Worm (Caenorhabditis elegans) whole organism, dauer: ENCODE measurements around the gene unc-64.
"Not testable (repeated sequence)": the region's sequence is repeated elsewhere in the genome, so short reads cannot be mapped to it uniquely, and the experiment has no call there.

ENCODE experiments used
- unc-62 ChIP-seq: sonication (generic microtip); optimal IDR thresholded peaks from 2 replicates; lab custom pipeline; 2017; ENCODE audit warnings: missing biosample characterization, missing genetic modification reagents, missing genetic modification characterization

Gene unc-64

DNA sequence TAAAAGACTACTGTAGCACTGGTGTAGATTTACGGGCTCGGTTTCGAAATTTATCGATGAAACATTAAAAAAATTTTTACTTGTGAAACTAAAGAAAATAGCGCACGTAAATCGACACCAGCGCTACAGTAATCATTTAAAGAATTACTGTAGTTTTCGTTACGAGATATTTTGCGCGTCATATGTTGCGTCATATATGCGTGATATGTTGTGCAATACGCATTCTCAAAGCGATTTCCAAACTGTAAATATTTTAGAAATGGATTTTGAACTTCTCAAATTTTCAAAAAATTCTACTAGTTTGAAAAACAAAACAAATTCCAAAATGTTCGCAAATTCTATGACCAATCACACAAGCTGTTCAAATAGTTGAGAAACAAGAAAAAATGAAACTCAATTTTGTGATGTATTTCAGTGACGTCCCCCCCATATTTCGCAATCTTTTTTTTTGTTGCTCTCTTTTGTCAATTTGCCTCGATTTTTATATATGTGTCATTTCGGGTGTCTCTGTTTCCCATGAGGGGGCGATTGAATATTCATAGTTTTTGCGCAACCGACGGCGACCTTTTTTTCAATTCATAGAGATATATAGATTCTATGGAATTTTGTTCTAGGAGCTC is 933 bp downstream of the unc-64 start:
- TF ChIP-seq unc-62: no peak

DNA sequence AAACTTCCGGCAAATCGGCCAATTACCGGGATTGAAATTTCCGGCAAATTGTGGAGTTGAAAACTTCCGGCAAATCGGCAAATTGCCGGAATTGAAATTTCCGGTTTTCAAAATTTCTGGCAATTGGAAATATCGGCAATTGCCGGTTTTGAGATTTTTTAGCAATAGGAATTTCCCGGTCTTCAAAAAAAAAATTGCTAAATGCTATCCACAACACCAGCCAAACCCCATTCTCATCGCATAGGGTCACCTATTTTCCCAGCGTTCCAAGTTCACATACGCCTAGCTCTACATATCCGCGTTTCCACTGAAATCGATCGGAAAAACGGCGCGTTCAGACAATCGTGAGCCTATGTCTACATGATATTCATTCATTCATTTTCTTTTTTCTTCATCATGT is 8.4 kb downstream of the unc-64 start, which contains the start of gene F56A8.8:
F56A8.8 (plus strand) TSS at position 301 of the 400 bp plus-strand sequence.
- no peak for TF ChIP-seq unc-62

ce11 chrIII:13292971-13293514 is 16.0 kb downstream of the unc-64 start, which contains the start of gene set-25:
set-25 (minus strand) TSS chrIII:13293090.
- not testable (repeated sequence) for TF ChIP-seq unc-62

DNA sequence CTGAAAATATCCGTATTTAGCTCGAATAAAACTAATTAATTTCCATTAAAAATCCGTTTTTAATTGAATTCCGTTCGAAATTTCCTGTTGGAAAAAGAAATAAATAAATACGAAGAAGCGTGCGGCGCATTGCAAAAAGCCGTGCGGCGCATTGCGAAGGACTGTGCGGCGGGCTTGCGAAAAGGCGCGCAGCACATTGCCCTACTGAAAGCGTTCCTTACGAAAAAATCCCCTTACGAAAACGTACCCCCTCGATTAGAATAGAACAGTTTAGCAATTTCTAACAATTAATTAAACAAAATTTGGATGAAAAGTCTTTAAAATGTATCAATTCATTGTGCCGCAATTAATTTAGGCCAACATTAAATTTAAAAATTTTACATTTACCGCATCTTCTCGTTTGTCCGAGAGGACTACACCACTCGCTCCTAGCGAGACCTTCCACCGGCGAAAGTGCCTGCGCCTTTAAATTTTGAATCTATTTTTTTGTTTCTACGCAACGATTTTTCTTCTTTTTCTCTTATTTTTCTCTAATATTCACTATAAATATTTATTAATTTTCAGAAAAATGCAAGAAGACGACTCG is 19.3 kb downstream of the unc-64 start, which contains the start of gene npp-18:
npp-18 (plus strand) TSS at position 565 of the 586 bp plus-strand sequence.
- not testable (repeated sequence) for TF ChIP-seq unc-62

DNA sequence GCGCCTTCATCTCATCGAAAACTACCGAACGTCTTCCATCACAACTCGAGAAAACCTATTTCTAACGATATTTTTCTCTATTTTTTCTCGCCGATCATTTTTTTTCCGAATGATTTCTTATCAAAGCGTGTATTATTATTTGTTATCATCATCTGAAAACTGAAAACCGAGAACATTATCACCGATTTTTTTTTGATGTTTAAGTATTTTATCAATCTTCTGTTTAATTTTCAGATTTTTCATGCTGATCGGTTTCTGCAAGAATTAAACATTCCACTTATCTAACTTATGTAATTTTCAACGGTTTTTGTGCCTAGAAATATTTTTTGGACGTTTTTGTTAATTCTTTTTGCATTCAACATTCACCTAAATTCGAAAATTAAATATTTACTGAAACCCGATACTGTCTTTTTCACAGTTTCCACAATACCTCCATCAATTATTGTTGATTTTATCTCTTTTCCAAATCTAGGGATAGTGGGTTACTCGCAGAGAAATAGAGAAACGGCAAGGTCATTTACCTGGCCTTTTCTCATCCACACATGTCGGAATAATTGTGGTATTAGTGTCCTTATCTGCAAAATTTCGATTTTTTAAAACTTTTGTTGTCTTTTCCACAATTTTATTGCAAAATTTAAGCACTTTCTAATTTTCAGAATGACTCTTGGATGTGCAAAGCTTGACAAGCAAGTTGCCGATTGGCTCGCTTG is 21.8 kb downstream of the unc-64 start, which contains the start of gene pgm-2:
pgm-2 (plus strand) TSS at position 657 of the 710 bp plus-strand sequence.
- no peak for TF ChIP-seq unc-62

- TF ChIP-seq unc-62: no peak
Observed at ce11 chrIII:13301983-13302382, 24.9 kb downstream of the unc-64 start.

DNA sequence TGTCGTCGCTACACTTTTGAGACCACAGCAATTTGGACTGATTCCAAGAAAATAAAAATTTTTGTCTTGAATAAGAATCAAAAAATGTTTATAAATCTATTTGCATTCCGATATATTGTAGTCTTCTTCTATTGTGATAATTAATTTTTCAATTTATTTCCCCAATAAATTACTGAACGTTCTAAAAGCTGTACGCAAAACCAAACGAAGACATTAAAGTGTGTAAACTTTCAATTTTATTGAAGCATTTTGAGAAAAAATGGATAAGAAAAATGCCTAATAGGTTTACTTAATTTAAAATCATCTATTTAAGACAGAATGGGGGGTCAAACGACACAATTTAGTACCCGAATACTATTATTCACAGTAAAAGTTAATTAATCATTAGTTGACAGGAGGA is 25.5 kb downstream of the unc-64 start:
- no peak for TF ChIP-seq unc-62

- TF ChIP-seq unc-62: no peak
Observed at ce11 chrIII:13305537-13305936, 28.5 kb downstream of the unc-64 start.

DNA sequence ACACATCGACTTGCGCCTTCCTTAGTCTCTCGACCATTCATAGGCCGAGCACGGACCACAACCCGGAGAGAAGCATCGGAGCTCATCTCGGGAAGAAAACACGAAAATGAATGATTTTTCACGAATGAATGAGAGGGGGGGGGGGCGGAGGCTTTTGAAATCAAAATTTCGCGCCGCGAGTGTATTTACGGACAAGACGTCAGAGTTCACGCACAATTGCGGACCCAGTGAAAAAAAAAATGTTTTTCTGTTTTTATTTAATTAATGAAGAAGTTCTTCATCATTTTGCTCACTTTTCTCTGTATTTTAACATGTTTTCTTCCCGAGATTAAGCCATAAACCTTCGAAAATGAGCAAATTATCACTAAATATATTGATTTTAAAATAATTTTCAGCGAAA is 30.0 kb downstream of the unc-64 start, which contains the start of the genes klp-19 and slc-36.1:
klp-19 (minus strand) TSS at position 153 of the 400 bp plus-strand sequence.
slc-36.1 (plus strand) TSS at position 396 of the 400 bp plus-strand sequence.
- no peak for TF ChIP-seq unc-62

- TF ChIP-seq unc-62: no peak
Observed at ce11 chrIII:13310552-13310951, 33.5 kb downstream of the unc-64 start.

DNA sequence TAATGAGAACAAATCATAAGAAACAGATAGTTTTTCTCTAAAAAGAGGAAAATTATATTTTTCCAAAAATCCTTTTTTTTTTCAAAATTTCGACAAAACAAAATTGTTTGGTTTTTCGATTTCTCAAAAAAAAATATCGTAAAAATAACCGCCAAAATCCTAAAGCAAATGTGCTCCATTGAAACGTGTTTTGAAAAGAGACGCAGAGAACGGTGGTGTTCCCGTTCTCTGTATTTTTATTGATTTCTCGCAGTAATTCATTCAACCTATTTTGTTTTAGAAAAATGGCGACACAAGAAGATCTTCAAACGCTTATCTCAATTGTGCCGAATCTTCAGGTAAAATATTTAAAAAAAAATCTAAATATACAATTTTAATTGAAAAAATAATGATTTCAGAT is 36.7 kb downstream of the unc-64 start, which contains the start of gene Y43F4B.10:
Y43F4B.10 (plus strand) TSS at position 281 of the 400 bp plus-strand sequence.
- TF ChIP-seq unc-62: no peak

ce11 chrIII:13314636-13315035 is 37.6 kb downstream of the unc-64 start:
- TF ChIP-seq unc-62: no peak

DNA sequence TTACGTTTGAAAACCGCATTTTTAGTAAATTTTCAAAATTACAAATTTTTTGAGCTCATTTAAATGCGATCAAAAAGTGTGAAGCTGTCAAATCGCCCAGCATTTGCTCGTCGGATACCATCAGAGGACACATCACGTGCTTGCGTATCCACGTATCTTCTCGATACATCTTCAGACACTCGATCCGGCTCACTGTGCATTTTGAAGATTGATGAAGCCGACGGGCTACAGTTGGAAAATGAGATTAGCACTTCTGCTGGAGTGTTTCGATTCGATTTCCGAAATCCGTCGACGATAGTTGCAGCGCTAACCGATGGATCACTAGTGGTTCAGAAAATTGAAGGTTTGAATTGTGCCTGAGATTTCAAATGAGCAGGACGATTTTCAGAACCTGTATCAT is 38.0 kb downstream of the unc-64 start, which contains the start of gene dph-7:
dph-7 (plus strand) TSS at position 53 of the 400 bp plus-strand sequence.
- TF ChIP-seq unc-62: no peak

DNA sequence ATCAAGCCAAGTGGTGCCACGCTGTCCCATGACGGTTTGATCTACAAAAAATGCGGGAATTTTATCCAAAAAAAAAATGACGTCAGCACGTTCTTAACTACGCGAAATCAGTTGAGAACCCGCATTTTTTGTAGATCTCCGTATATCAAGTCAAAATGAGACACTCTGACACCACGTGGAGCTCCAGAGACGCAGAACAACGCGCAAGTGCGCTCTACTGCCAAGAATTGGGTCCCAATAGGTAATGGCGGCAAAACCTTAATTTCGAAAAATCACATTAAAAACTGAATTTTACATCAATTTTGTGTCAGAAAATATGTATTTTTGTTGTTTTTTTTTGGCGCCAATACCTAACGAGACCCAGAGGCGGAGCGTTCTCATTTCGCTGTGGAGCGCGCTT is 39.9 kb downstream of the unc-64 start:
- TF ChIP-seq unc-62: no peak

ce11 chrIII:13317383-13317911 is 40.4 kb downstream of the unc-64 start:
- no peak for TF ChIP-seq unc-62

DNA sequence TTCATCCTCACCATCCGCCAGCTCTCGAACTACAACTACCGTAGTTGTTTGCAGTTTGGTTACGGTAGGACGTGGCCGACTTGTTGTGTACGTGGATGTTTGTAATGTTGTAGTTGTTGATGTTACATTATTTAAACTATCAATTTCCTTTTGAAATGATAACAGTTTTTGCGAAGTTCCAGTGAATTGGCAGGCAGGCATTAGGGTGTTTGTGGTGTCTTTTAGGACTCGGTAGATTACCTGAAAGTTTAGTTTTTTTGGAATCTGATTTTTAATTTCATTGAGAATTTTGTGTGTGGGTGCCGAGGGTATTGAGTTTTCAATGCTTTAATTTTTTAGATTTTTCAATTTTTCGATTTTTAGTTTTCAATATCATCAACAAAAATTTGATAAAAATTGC is 45.5 kb downstream of the unc-64 start, which contains the start of gene F53A2.11:
F53A2.11 (minus strand) TSS at position 101 of the 400 bp plus-strand sequence.
- TF ChIP-seq unc-62: no peak
